Worm (Caenorhabditis elegans) whole organism, L4 larva: ENCODE results near the gene sdz-32.
"Not testable (repeated sequence)": the region's sequence is repeated elsewhere in the genome, so short reads cannot be mapped to it uniquely, and the experiment has no call there.

ENCODE experiments used
- D1046.2 ChIP-seq: fragments of 200-800 bp; sonication (Bioruptor generic); IDR thresholded peaks from 2 replicates; pipeline ENCODE4 v1.3.6; 2022; ENCODE audit warnings: missing genetic modification characterization, missing compliant biosample characterization
- F37D6.2 ChIP-seq: sonication (generic microtip); optimal IDR thresholded peaks from 2 replicates; lab custom pipeline; 2016; ENCODE audit warnings: mild to moderate bottlenecking, missing genetic modification characterization, missing compliant biosample characterization
- T26A8.4 ChIP-seq: fragments of 200-800 bp; sonication (Bioruptor generic); IDR thresholded peaks from 2 replicates; pipeline ENCODE4 v1.3.6; 2022; ENCODE audit warnings: missing genetic modification characterization, missing compliant biosample characterization
- Y75B8A.6 ChIP-seq: fragments of 200-800 bp; sonication (Bioruptor generic); IDR thresholded peaks from 2 replicates; pipeline ENCODE4 v1.3.6; 2022; ENCODE audit warnings: missing genetic modification reagents, missing genetic modification characterization, missing compliant biosample characterization
- aha-1 ChIP-seq: fragments of 150-350 bp; peaks from one replicate; lab custom pipeline; 2014; ENCODE audit warnings: missing biosample characterization, missing genetic modification characterization
- aly-2 ChIP-seq: sonication (generic microtip); optimal IDR thresholded peaks from 2 replicates; lab custom pipeline; 2018; ENCODE audit warnings: missing biosample characterization, missing genetic modification characterization
- ceh-20 ChIP-seq: fragments of 200-800 bp; sonication (Bioruptor generic); IDR thresholded peaks from 2 replicates; pipeline ENCODE4 v1.3.6; 2022; ENCODE audit warnings: missing genetic modification reagents, missing genetic modification characterization, missing compliant biosample characterization
- ces-1 ChIP-seq: fragments of 150-350 bp; sonication (generic microtip); optimal IDR thresholded peaks from 4 replicates; lab custom pipeline; 2014; ENCODE audit warnings: missing biosample characterization, missing genetic modification reagents, missing genetic modification characterization
- ctbp-1 ChIP-seq: fragments of 200-800 bp; sonication (Bioruptor generic); IDR thresholded peaks from 2 replicates; pipeline ENCODE4 v1.3.6; 2022; ENCODE audit warnings: missing genetic modification reagents, missing genetic modification characterization, missing compliant biosample characterization
- daf-19 ChIP-seq: fragments of 200-800 bp; sonication (Bioruptor generic); conservative IDR thresholded peaks from 2 replicates; pipeline ENCODE4 v1.3.6; 2022; ENCODE audit warnings: missing genetic modification characterization, missing compliant biosample characterization
- dmd-6 ChIP-seq: fragments of 200-800 bp; sonication (Bioruptor generic); IDR thresholded peaks from 2 replicates; pipeline ENCODE4 v1.3.6; 2022; ENCODE audit warnings: missing genetic modification reagents, missing genetic modification characterization, missing compliant biosample characterization
- dmd-9 ChIP-seq: fragments of 200-800 bp; sonication (Bioruptor generic); IDR thresholded peaks from 2 replicates; pipeline ENCODE4 v1.3.6; 2022; ENCODE audit warnings: missing genetic modification reagents, missing genetic modification characterization, missing compliant biosample characterization
- dpl-1 ChIP-seq: fragments of 150-350 bp; optimal IDR thresholded peaks from 2 replicates; lab custom pipeline; 2014; ENCODE audit warnings: missing biosample characterization, missing genetic modification reagents, missing genetic modification characterization
- duxl-1 ChIP-seq: sonication (generic microtip); optimal IDR thresholded peaks from 2 replicates; lab custom pipeline; 2016; ENCODE audit warnings: mild to moderate bottlenecking, missing genetic modification characterization, moderate library complexity, missing compliant biosample characterization; ENCODE audit not compliant: poor library complexity
- dve-1 ChIP-seq: sonication (generic microtip); optimal IDR thresholded peaks from 2 replicates; lab custom pipeline; 2017; ENCODE audit warnings: antibody characterized with exemption, mild to moderate bottlenecking, missing genetic modification characterization, missing compliant biosample characterization; ENCODE audit not compliant: insufficient read depth
- egl-27 ChIP-seq: sonication (generic microtip); optimal IDR thresholded peaks from 3 replicates; lab custom pipeline; 2017; ENCODE audit warnings: missing biosample characterization, missing genetic modification reagents, missing genetic modification characterization
- egl-43 ChIP-seq: fragments of 200-800 bp; sonication (Bioruptor generic); IDR thresholded peaks from 2 replicates; pipeline ENCODE4 v1.3.6; 2022; ENCODE audit warnings: missing genetic modification reagents, missing genetic modification characterization, missing compliant biosample characterization
- hif-1 ChIP-seq, 2 experiments: sonication (generic microtip); optimal IDR thresholded peaks; 2 replicates each; lab custom pipeline; 2016 to 2017; ENCODE audit warnings: missing compliant biosample characterization in 2 of 2, missing genetic modification characterization in 2 of 2, missing genetic modification reagents in 2 of 2, missing genotype in 2 of 2, mild to moderate bottlenecking in 1 of 2
- hlh-11 ChIP-seq: fragments of 200-800 bp; sonication (Bioruptor generic); optimal IDR thresholded peaks from 2 replicates; lab custom pipeline; 2018; ENCODE audit warnings: mild to moderate bottlenecking, missing genetic modification characterization, missing compliant biosample characterization
- hlh-30 ChIP-seq: sonication (generic microtip); optimal IDR thresholded peaks from 2 replicates; lab custom pipeline; 2017; ENCODE audit warnings: antibody characterized with exemption, mild to moderate bottlenecking, missing genetic modification characterization, missing compliant biosample characterization; ENCODE audit not compliant: insufficient read depth
- hmg-1.1 ChIP-seq: fragments of 200-800 bp; sonication (Bioruptor generic); IDR thresholded peaks from 2 replicates; pipeline ENCODE4 v1.3.6; 2022; ENCODE audit warnings: missing genetic modification reagents, missing genetic modification characterization, missing compliant biosample characterization
- lin-29 ChIP-seq: fragments of 200-800 bp; sonication (Bioruptor generic); IDR thresholded peaks from 2 replicates; pipeline ENCODE4 v1.3.6; 2022; ENCODE audit warnings: missing genetic modification reagents, missing genetic modification characterization, missing compliant biosample characterization
- lin-38 ChIP-seq: fragments of 200-800 bp; sonication (Bioruptor generic); IDR thresholded peaks from 2 replicates; pipeline ENCODE4 v1.3.6; 2022; ENCODE audit warnings: missing genetic modification reagents, missing genetic modification characterization, missing compliant biosample characterization
- lsy-2 ChIP-seq, 2 experiments: fragments of 150-350 bp in 1 of 2; sonication (generic microtip) in 1 of 2; optimal IDR thresholded peaks; 2 replicates each; lab custom pipeline; 2014 to 2017; ENCODE audit warnings: missing biosample characterization in 2 of 2, missing genetic modification characterization in 2 of 2
- madf-9 ChIP-seq: fragments of 200-800 bp; sonication (Bioruptor generic); conservative IDR thresholded peaks from 2 replicates; pipeline ENCODE4 v1.3.6; 2022; ENCODE audit warnings: missing genetic modification reagents, missing genetic modification characterization, missing compliant biosample characterization
- mep-1 ChIP-seq: fragments of 150-350 bp; sonication (generic microtip); optimal IDR thresholded peaks from 3 replicates; lab custom pipeline; 2014; ENCODE audit warnings: missing biosample characterization, missing genetic modification characterization
- mes-2 ChIP-seq: sonication (generic microtip); optimal IDR thresholded peaks from 2 replicates; lab custom pipeline; 2016; ENCODE audit warnings: missing genotype, mild to moderate bottlenecking, missing genetic modification characterization, missing compliant biosample characterization; ENCODE audit not compliant: poor library complexity, severe bottlenecking
- nhr-10 ChIP-seq: fragments of 150-350 bp; optimal IDR thresholded peaks from 2 replicates; lab custom pipeline; 2014; ENCODE audit warnings: missing biosample characterization, missing genetic modification characterization
- nhr-102 ChIP-seq: sonication (generic microtip); optimal IDR thresholded peaks from 2 replicates; lab custom pipeline; 2016; ENCODE audit warnings: mild to moderate bottlenecking, missing genetic modification characterization, moderate library complexity, missing compliant biosample characterization
- nhr-11 ChIP-seq: fragments of 150-350 bp; optimal IDR thresholded peaks from 2 replicates; lab custom pipeline; 2014; ENCODE audit warnings: missing biosample characterization, missing genetic modification characterization
- nhr-28 ChIP-seq: fragments of 150-350 bp; optimal IDR thresholded peaks from 2 replicates; lab custom pipeline; 2014; ENCODE audit warnings: missing biosample characterization, missing genetic modification characterization
- nhr-42 ChIP-seq: fragments of 200-800 bp; sonication (Bioruptor generic); IDR thresholded peaks from 2 replicates; pipeline ENCODE4 v1.3.6; 2022; ENCODE audit warnings: missing genetic modification characterization, missing compliant biosample characterization
- nhr-77 ChIP-seq: fragments of 150-350 bp; optimal IDR thresholded peaks from 2 replicates; lab custom pipeline; 2014; ENCODE audit warnings: missing biosample characterization, missing genetic modification characterization
- pha-4 ChIP-seq, 2 experiments: fragments of 150-350 bp in 1 of 2; fragments of 200-800 bp in 1 of 2; sonication (Bioruptor generic) in 1 of 2; IDR thresholded peaks in 1 of 2; optimal IDR thresholded peaks in 1 of 2; 2 replicates each; pipeline versions ENCODE4 v1.3.6 to Lab custom; 2014 to 2022; ENCODE audit warnings: missing genetic modification characterization in 2 of 2, missing genetic modification reagents in 2 of 2, missing biosample characterization in 1 of 2, missing compliant biosample characterization in 1 of 2
- rbr-2 ChIP-seq: sonication (generic microtip); optimal IDR thresholded peaks from 2 replicates; lab custom pipeline; 2016; ENCODE audit warnings: missing genotype, missing genetic modification characterization, missing compliant biosample characterization
- saeg-2 ChIP-seq: fragments of 200-800 bp; sonication (Bioruptor generic); IDR thresholded peaks from 2 replicates; pipeline ENCODE4 v1.3.6; 2022; ENCODE audit warnings: missing genetic modification reagents, missing genetic modification characterization, missing compliant biosample characterization
- set-16 ChIP-seq: fragments of 200-800 bp; sonication (Bioruptor generic); IDR thresholded peaks from 2 replicates; pipeline ENCODE4 v1.3.6; 2022; ENCODE audit warnings: missing genetic modification reagents, missing genetic modification characterization, missing compliant biosample characterization
- vab-7 ChIP-seq: fragments of 200-800 bp; sonication (Bioruptor generic); IDR thresholded peaks from 2 replicates; pipeline ENCODE4 v1.3.6; 2022; ENCODE audit warnings: missing genetic modification reagents, missing genetic modification characterization, missing compliant biosample characterization
- zfp-2 ChIP-seq: sonication (generic microtip); optimal IDR thresholded peaks from 2 replicates; lab custom pipeline; 2016; ENCODE audit warnings: mild to moderate bottlenecking, missing genetic modification characterization, missing compliant biosample characterization
- zfp-3 ChIP-seq: fragments of 200-800 bp; sonication (Bioruptor generic); conservative IDR thresholded peaks from 2 replicates; pipeline ENCODE4 v1.3.6; 2022; ENCODE audit warnings: missing genetic modification reagents, missing genetic modification characterization, missing compliant biosample characterization

The sdz-32 gene

DNA sequence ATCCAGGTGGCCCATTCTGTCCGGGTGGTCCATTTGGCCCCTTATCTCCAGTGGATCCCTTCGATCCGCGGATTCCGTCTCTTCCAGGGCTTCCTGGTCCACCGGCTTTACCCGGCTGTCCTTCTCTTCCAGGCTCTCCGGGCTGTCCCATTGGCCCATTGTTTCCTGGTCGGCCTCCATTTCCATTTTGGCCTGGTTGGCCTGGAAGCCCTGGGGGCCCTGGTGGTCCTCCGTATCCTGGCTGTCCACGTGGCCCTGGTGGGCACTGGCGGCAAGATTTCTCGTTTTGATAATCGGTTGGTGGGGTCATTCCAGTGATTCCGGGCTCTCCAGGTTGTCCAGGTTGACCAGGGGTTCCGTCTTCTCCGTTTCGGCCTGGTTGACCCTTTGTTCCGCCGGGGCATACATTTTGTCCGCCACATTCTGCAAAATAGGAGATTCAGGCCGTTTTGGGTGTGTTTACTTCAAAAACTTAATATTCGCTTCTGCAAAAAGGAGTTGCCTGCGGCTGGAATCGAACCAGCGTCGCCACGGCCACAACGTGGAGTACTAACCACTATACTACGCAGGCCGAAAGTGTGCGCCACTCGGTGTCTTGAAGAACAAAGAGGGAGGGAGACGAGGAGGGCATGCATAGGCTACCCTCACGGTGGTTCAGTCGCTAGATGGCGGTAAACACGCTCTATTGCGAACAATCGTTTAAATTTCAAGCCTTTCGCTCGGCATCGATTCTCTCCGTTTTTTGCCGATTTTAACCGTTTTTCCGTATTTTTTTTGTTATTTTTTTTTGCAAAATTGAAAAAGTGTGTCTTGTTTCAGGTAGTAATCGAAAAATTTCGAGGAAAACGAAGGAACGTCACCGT is 47.4 kb downstream of the sdz-32 start, which contains the start of gene W09G10.9 (continued):
- no peak for TF ChIP-seq aly-2 (tag; lab: Kevin White, UChicago)
- TF ChIP-seq lsy-2 (tag; optimal IDR thresholded peaks at IDR 0.05; lab: Kevin White, UChicago), result peak; percentile 51 to 74
- TF ChIP-seq nhr-77 (tag; lab: Kevin White, UChicago), result peak; percentile 61
- TF ChIP-seq nhr-10 (tag; lab: Kevin White, UChicago), result no peak
- TF ChIP-seq ces-1, result no peak
- TF ChIP-seq hmg-1.1 (GFP tag; lab: Robert Waterston, UW), result peak; percentile 96
- peak; percentile 92 for TF ChIP-seq set-16 (GFP tag; lab: Robert Waterston, UW)
- TF ChIP-seq egl-27, result no peak
- TF ChIP-seq madf-9 (GFP tag; lab: Robert Waterston, UW), result peak; percentile 90

DNA sequence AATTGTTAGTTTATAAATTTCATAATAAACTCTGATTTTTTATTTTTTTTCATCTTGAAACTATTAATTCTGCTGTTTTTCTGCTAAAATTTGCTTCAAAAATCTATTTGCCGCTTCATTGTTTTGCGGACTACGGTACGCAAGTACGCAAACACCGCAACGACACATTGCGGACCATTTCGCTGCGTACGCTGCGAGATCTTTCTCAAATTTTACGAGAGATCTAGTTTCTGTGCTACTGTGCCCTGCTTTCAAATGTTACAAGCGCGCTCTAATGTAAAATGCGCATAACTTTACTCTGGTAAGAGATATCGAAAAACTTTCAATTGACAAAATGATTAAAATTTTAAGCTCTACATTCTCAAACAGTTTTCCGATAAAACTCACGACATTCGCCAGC is 49.7 kb downstream of the sdz-32 start:
- TF ChIP-seq dpl-1 (peak; percentile 41), nhr-42 (GFP tag; lab: Robert Waterston, UW) (peak; percentile 79), zfp-3 (GFP tag; lab: Robert Waterston, UW) (peak; percentile 47; the same call in 1 of the 2 replicates), aha-1 (tag; lab: Kevin White, UChicago) (peak; percentile 81), ctbp-1 (peak; percentile 55; the same call in 1 of the 2 replicates), lsy-2 (tag; optimal IDR thresholded peaks at IDR 0.05; lab: Kevin White, UChicago) (peak; percentile 77 to 96), rbr-2 (tag; lab: Kevin White, UChicago) (peak; percentile 83), saeg-2 (GFP tag; lab: Robert Waterston, UW) (0 out of 2 replicates have a peak, but pooled peaks have one; percentile 33), F37D6.2 (tag; lab: Kevin White, UChicago) (peak; percentile 52), mep-1 (tag; lab: Kevin White, UChicago) (peak; percentile 67), nhr-28 (peak; percentile 49), vab-7 (peak; percentile 70), nhr-11 (peak; percentile 57), zfp-2 (tag; lab: Kevin White, UChicago) (peak; percentile 53), pha-4 (GFP tag; IDR thresholded peaks at IDR 0.05; lab: Robert Waterston, UW) (peak; percentile 75), lin-29 (GFP tag; lab: Robert Waterston, UW) (peak; percentile 74), mes-2 (tag; lab: Kevin White, UChicago) (peak; percentile 66), dve-1 (tag; lab: Kevin White, UChicago) (peak; percentile 23), duxl-1 (tag; lab: Kevin White, UChicago) (peak; percentile 10), nhr-102 (tag; lab: Kevin White, UChicago) (peak; percentile 11), madf-9 (GFP tag; lab: Robert Waterston, UW) (peak; percentile 63; the same call in 1 of the 2 replicates), T26A8.4 (GFP tag; lab: Robert Waterston, UW) (peak; percentile 44; the same call in 1 of the 2 replicates), daf-19 (0 out of 2 replicates have a peak, but pooled peaks have one; percentile 14), hlh-11 (tag; lab: Kevin White, UChicago) (peak; percentile 26), lin-38 (GFP tag; lab: Robert Waterston, UW) (peak; percentile 96), hif-1 (tag; optimal IDR thresholded peaks at IDR 0.05; lab: Kevin White, UChicago) (peak in 1 of 2 experiments; percentile 39), D1046.2 (GFP tag; lab: Robert Waterston, UW) (0 out of 2 replicates have a peak, but pooled peaks have one; percentile 54), dmd-9 (0 out of 2 replicates have a peak, but pooled peaks have one; percentile 63), Y75B8A.6 (GFP tag; lab: Robert Waterston, UW) (0 out of 2 replicates have a peak, but pooled peaks have one; percentile 40), ceh-20 (GFP tag; lab: Robert Waterston, UW) (peak; percentile 72; the same call in 1 of the 2 replicates), hlh-30 (tag; lab: Kevin White, UChicago) (peak; percentile 31), egl-43 (GFP tag; lab: Robert Waterston, UW) (0 out of 2 replicates have a peak, but pooled peaks have one; percentile 45), hmg-1.1 (GFP tag; lab: Robert Waterston, UW) (peak; percentile 87), dmd-6 (GFP tag; lab: Robert Waterston, UW) (peak; percentile 80)
- not testable (repeated sequence) for TF ChIP-seq pha-4 (tag; optimal IDR thresholded peaks at IDR 0.05; lab: Kevin White, UChicago)
- TF ChIP-seq, all 104 proteins: peak for 34; not testable (repeated sequence) for 70
